Fruit fly (Drosophila melanogaster): ENCODE data around the gene CG34012.

CG34012 gene

dm6 chr3L:11119901-11120418 lies 10.7 kb upstream of the CG34012 start (continued):
- no peak for TF ChIP-seq grn (GFP tag; optimal IDR thresholded peaks at IDR 0.05)
- no peak for TF ChIP-seq bowl (GFP tag; IDR thresholded peaks at IDR 0.05)
- no peak for TF ChIP-seq Hr78 (GFP tag; optimal IDR thresholded peaks at IDR 0.05)
- TF ChIP-seq CG11504 (tag; optimal IDR thresholded peaks at IDR 0.05) = no peak
- TF ChIP-seq otp (GFP tag; IDR thresholded peaks at IDR 0.05) = no peak
- TF ChIP-seq CG8089 (GFP tag; optimal IDR thresholded peaks at IDR 0.05) = no peak
- 0 out of 2 replicates have a peak, but pooled peaks have one; percentile 6 for TF ChIP-seq CG9932 (GFP tag; IDR thresholded peaks at IDR 0.05)
- no peak for TF ChIP-seq CG12659 (GFP tag; optimal IDR thresholded peaks at IDR 0.05)
- no peak for TF ChIP-seq wdn (GFP tag; IDR thresholded peaks at IDR 0.05)
- peak; percentile 70 for TF ChIP-seq caup (GFP tag; optimal IDR thresholded peaks at IDR 0.05; ENCODE audit: severe bottlenecking)
- TF ChIP-seq CG33213 (GFP tag; optimal IDR thresholded peaks at IDR 0.05) = no peak
- peak in 1 of 2 experiments; percentile 68 for TF ChIP-seq Trl (optimal IDR thresholded peaks at IDR 0.05)
- no peak for TF ChIP-seq Trl (GFP tag; optimal IDR thresholded peaks at IDR 0.05)
- no peak for TF ChIP-seq CG31224 (GFP tag; IDR thresholded peaks at IDR 0.05)
- TF ChIP-seq trem (tag; optimal IDR thresholded peaks at IDR 0.05) = no peak
- TF ChIP-seq crp (GFP tag; optimal IDR thresholded peaks at IDR 0.05) = no peak
- no peak for TF ChIP-seq Lim3 (GFP tag; IDR thresholded peaks at IDR 0.05)
- TF ChIP-seq CG3281 (GFP tag; optimal IDR thresholded peaks at IDR 0.05) = peak; percentile 20
- TF ChIP-seq chinmo (GFP tag; IDR thresholded peaks at IDR 0.05; ENCODE audit: partially characterized antibody) = peak; percentile 33; the same call in 1 of the 4 replicates
- TF ChIP-seq lov (optimal IDR thresholded peaks at IDR 0.05) = no peak
- TF ChIP-seq lov (GFP tag; IDR thresholded peaks at IDR 0.05) = no peak
- peak; percentile 5 for TF ChIP-seq lilli (GFP tag; optimal IDR thresholded peaks at IDR 0.05)
- TF ChIP-seq odd (GFP tag; optimal IDR thresholded peaks at IDR 0.05) = peak; percentile 47
- no peak for TF ChIP-seq CG14860 (GFP tag; IDR thresholded peaks at IDR 0.05; ENCODE audit: partially characterized antibody)
- TF ChIP-seq CG34376 (GFP tag; optimal IDR thresholded peaks at IDR 0.05) = peak; percentile 78
- no peak for TF ChIP-seq kay (GFP tag; optimal IDR thresholded peaks at IDR 0.05)
- no peak for TF ChIP-seq grau (tag; optimal IDR thresholded peaks at IDR 0.05)
- no peak for TF ChIP-seq Dad (GFP tag; optimal IDR thresholded peaks at IDR 0.05)
- TF ChIP-seq Dp (GFP tag; optimal IDR thresholded peaks at IDR 0.05) = no peak
- no peak for TF ChIP-seq chif (GFP tag; optimal IDR thresholded peaks at IDR 0.05)
- TF ChIP-seq Antp (GFP tag; optimal IDR thresholded peaks at IDR 0.05) = no peak
- TF ChIP-seq CG12236 (GFP tag; optimal IDR thresholded peaks at IDR 0.05) = no peak
- no peak; the same call in 1 of the 2 replicates for TF ChIP-seq Awh (GFP tag; IDR thresholded peaks at IDR 0.05)
- TF ChIP-seq tna (GFP tag; IDR thresholded peaks at IDR 0.05; ENCODE audit: partially characterized antibody) = no peak
- peak; percentile 65 for TF ChIP-seq CG3163 (GFP tag; optimal IDR thresholded peaks at IDR 0.05)
- TF ChIP-seq br (optimal IDR thresholded peaks at IDR 0.05) = no peak
- no peak for TF ChIP-seq C15 (GFP tag; IDR thresholded peaks at IDR 0.05)
- peak; percentile 10 for TF ChIP-seq Sox100B (GFP tag; optimal IDR thresholded peaks at IDR 0.05)
- no peak for TF ChIP-seq hth (optimal IDR thresholded peaks at IDR 0.05)
- TF ChIP-seq pfk (GFP tag; optimal IDR thresholded peaks at IDR 0.05) = peak; percentile 55
- peak; percentile 1 for TF ChIP-seq CG8281 (tag; optimal IDR thresholded peaks at IDR 0.05)
- TF ChIP-seq CG30431 (GFP tag; optimal IDR thresholded peaks at IDR 0.05) = no peak
- TF ChIP-seq zfh1 (GFP tag; IDR thresholded peaks at IDR 0.05) = 0 out of 3 replicates have a peak, but pooled peaks have one; percentile 18
- TF ChIP-seq CG13424 (tag; optimal IDR thresholded peaks at IDR 0.05) = peak; percentile 38
- TF ChIP-seq CkIIα-i1 (GFP tag; IDR thresholded peaks at IDR 0.05) = no peak
- TF ChIP-seq fd96Cb (tag; optimal IDR thresholded peaks at IDR 0.05) = no peak
- TF ChIP-seq twi (tag; optimal IDR thresholded peaks at IDR 0.05) = peak; percentile 19
- no peak for TF ChIP-seq TFAM (GFP tag; optimal IDR thresholded peaks at IDR 0.05)
- peak; percentile 47 for TF ChIP-seq CrebB (tag; optimal IDR thresholded peaks at IDR 0.05)
- TF ChIP-seq Max (GFP tag; optimal IDR thresholded peaks at IDR 0.05) = no peak
- TF ChIP-seq tx (GFP tag; optimal IDR thresholded peaks at IDR 0.05) = no peak
